Fruit fly (Drosophila melanogaster) whole organism, embryonic: ENCODE measurements around the gene CG10866.

Source experiments
- Adf1 ChIP-seq: fragments of 200-800 bp; sonication (Bioruptor generic); IDR thresholded peaks from 2 replicates; pipeline ENCODE4 v1.3.6; 2022; ENCODE audit warnings: missing biosample characterization, missing genetic modification characterization
- BtbVII ChIP-seq: fragments of 200-800 bp; sonication (Bioruptor generic); optimal IDR thresholded peaks from 3 replicates; lab custom pipeline; 2017; ENCODE audit warnings: missing biosample characterization, mild to moderate bottlenecking, missing genetic modification characterization
- C15 ChIP-seq: fragments of 200-800 bp; sonication (Bioruptor generic); IDR thresholded peaks from 3 replicates; pipeline ENCODE4 v1.3.6; 2022; ENCODE audit warnings: missing biosample characterization, missing genetic modification characterization
- CG10959 ChIP-seq: fragments of 200-800 bp; sonication (Bioruptor generic); IDR thresholded peaks from 2 replicates; pipeline ENCODE4 v1.3.6; 2022; ENCODE audit warnings: missing biosample characterization, missing genetic modification characterization
- CG11085 ChIP-seq: fragments of 200-800 bp; sonication (Bioruptor generic); IDR thresholded peaks from 2 replicates; pipeline ENCODE4 v1.3.6; 2022; ENCODE audit warnings: missing biosample characterization, missing genetic modification characterization
- CG1233 ChIP-seq: fragments of 200-800 bp; sonication (Bioruptor generic); optimal IDR thresholded peaks from 4 replicates; lab custom pipeline; 2018; ENCODE audit warnings: missing biosample characterization, mild to moderate bottlenecking, missing genetic modification characterization
- CG13775 ChIP-seq: fragments of 200-800 bp; sonication (Bioruptor generic); optimal IDR thresholded peaks from 3 replicates; lab custom pipeline; 2017; ENCODE audit warnings: missing biosample characterization, mild to moderate bottlenecking, missing genetic modification characterization
- CG14014 ChIP-seq: fragments of 200-800 bp; sonication (Bioruptor generic); IDR thresholded peaks from 2 replicates; pipeline ENCODE4 v1.3.6; 2022; ENCODE audit warnings: missing biosample characterization, missing genetic modification characterization
- CG15011 ChIP-seq: fragments of 200-800 bp; sonication (Bioruptor generic); optimal IDR thresholded peaks from 3 replicates; lab custom pipeline; 2018; ENCODE audit warnings: missing biosample characterization, mild to moderate bottlenecking, missing genetic modification characterization
- CG16863 ChIP-seq: fragments of 200-800 bp; sonication (Bioruptor generic); optimal IDR thresholded peaks from 3 replicates; lab custom pipeline; 2016; ENCODE audit warnings: missing biosample characterization, missing genetic modification characterization
- CG17328 ChIP-seq: fragments of 200-800 bp; sonication (Bioruptor generic); IDR thresholded peaks from 2 replicates; pipeline ENCODE4 v1.3.6; 2022; ENCODE audit warnings: missing biosample characterization, missing genetic modification characterization
- CG17568 ChIP-seq: fragments of 200-800 bp; sonication (Bioruptor generic); optimal IDR thresholded peaks from 2 replicates; lab custom pipeline; 2018; ENCODE audit warnings: missing biosample characterization, mild to moderate bottlenecking, missing genetic modification characterization, moderate library complexity
- CG18619 ChIP-seq: fragments of 200-800 bp; sonication (Bioruptor generic); optimal IDR thresholded peaks from 3 replicates; lab custom pipeline; 2017; ENCODE audit warnings: missing biosample characterization, mild to moderate bottlenecking, missing genetic modification characterization
- CG2678 ChIP-seq: fragments of 200-800 bp; sonication (Bioruptor generic); optimal IDR thresholded peaks from 3 replicates; lab custom pipeline; 2019; ENCODE audit warnings: missing biosample characterization, mild to moderate bottlenecking, missing genetic modification characterization, moderate library complexity
- CG31388 ChIP-seq: fragments of 200-800 bp; sonication (Bioruptor generic); optimal IDR thresholded peaks from 2 replicates; lab custom pipeline; 2016; ENCODE audit warnings: missing biosample characterization, missing genetic modification characterization
- CG3163 ChIP-seq: fragments of 200-800 bp; sonication (Bioruptor generic); optimal IDR thresholded peaks from 3 replicates; lab custom pipeline; 2016; ENCODE audit warnings: missing biosample characterization, missing genetic modification characterization
- CG3995 ChIP-seq: fragments of 200-800 bp; sonication (Bioruptor generic); optimal IDR thresholded peaks from 3 replicates; lab custom pipeline; 2016; ENCODE audit warnings: missing biosample characterization, missing genetic modification characterization
- CG4730 ChIP-seq: fragments of 200-800 bp; sonication (Bioruptor generic); IDR thresholded peaks from 2 replicates; pipeline ENCODE4 v1.3.6; 2022; ENCODE audit warnings: missing biosample characterization, missing genetic modification characterization
- CG7786 ChIP-seq: fragments of 200-800 bp; sonication (Bioruptor generic); optimal IDR thresholded peaks from 2 replicates; lab custom pipeline; 2016; ENCODE audit warnings: missing biosample characterization, missing genetic modification characterization
- CG8281 ChIP-seq: fragments of 200-800 bp; sonication (Bioruptor generic); optimal IDR thresholded peaks from 2 replicates; lab custom pipeline; 2018; ENCODE audit warnings: missing biosample characterization, mild to moderate bottlenecking, missing genetic modification characterization, moderate library complexity
- CG8290 ChIP-seq, 3 experiments: fragments of 200-800 bp; sonication (Bioruptor generic); optimal IDR thresholded peaks; 2 replicates each; lab custom pipeline; 2016 to 2019; ENCODE audit warnings: missing biosample characterization in 3 of 3, missing genetic modification characterization in 3 of 3, mild to moderate bottlenecking in 2 of 3, moderate library complexity in 1 of 3
- CG9215 ChIP-seq: fragments of 200-800 bp; sonication (Bioruptor generic); IDR thresholded peaks from 2 replicates; pipeline ENCODE4 v1.3.6; 2022; ENCODE audit warnings: missing biosample characterization, missing genetic modification characterization
- CG9609 ChIP-seq: fragments of 200-800 bp; sonication (Bioruptor generic); optimal IDR thresholded peaks from 3 replicates; lab custom pipeline; 2016; ENCODE audit warnings: missing biosample characterization, missing genetic modification characterization
- E2f1 ChIP-seq: fragments of 200-800 bp; sonication (Bioruptor generic); IDR thresholded peaks from 2 replicates; pipeline ENCODE4 v1.3.6; 2022; ENCODE audit warnings: missing biosample characterization, missing genetic modification characterization
- Hr39 ChIP-seq: fragments of >200 bp; optimal IDR thresholded peaks from 2 replicates; lab custom pipeline; 2017
- Hsf ChIP-seq: fragments of 200-800 bp; sonication (Bioruptor generic); optimal IDR thresholded peaks from 3 replicates; lab custom pipeline; 2016; ENCODE audit warnings: missing biosample characterization, missing genetic modification characterization
- Lhr ChIP-seq: fragments of 200-800 bp; sonication (Bioruptor generic); optimal IDR thresholded peaks from 3 replicates; lab custom pipeline; 2017; ENCODE audit warnings: mild to moderate bottlenecking, missing biosample characterization, missing genetic modification reagents, missing genetic modification characterization
- MESR4 ChIP-seq: fragments of 200-800 bp; sonication (Bioruptor generic); optimal IDR thresholded peaks from 2 replicates; lab custom pipeline; 2018; ENCODE audit warnings: missing biosample characterization, mild to moderate bottlenecking, missing genetic modification characterization, moderate library complexity
- MTF-1 ChIP-seq: fragments of 200-800 bp; sonication (Bioruptor generic); optimal IDR thresholded peaks from 2 replicates; lab custom pipeline; 2018; ENCODE audit warnings: missing biosample characterization, mild to moderate bottlenecking, missing genetic modification characterization, borderline replicate concordance
- Oli ChIP-seq: fragments of 200-800 bp; sonication (Bioruptor generic); optimal IDR thresholded peaks from 2 replicates; lab custom pipeline; 2018; ENCODE audit warnings: missing biosample characterization, mild to moderate bottlenecking, missing genetic modification characterization, moderate library complexity
- Ssrp ChIP-seq: fragments of 200-800 bp; sonication (Bioruptor generic); optimal IDR thresholded peaks from 2 replicates; lab custom pipeline; 2018; ENCODE audit warnings: missing biosample characterization, mild to moderate bottlenecking, missing genetic modification characterization, moderate library complexity
- bcd ChIP-seq: fragments of 200-800 bp; sonication (Bioruptor generic); optimal IDR thresholded peaks from 2 replicates; lab custom pipeline; 2017; ENCODE audit warnings: missing biosample characterization, mild to moderate bottlenecking, missing genetic modification characterization
- cad ChIP-seq: fragments of >200 bp; optimal IDR thresholded peaks from 2 replicates; lab custom pipeline; 2017; ENCODE audit warnings: missing biosample characterization, missing genetic modification characterization
- corto ChIP-seq: fragments of 200-800 bp; sonication (Bioruptor generic); optimal IDR thresholded peaks from 2 replicates; lab custom pipeline; 2016; ENCODE audit warnings: missing biosample characterization, mild to moderate bottlenecking, missing genetic modification characterization, moderate library complexity
- crp ChIP-seq, 2 experiments: fragments of 200-800 bp; sonication (Bioruptor generic); optimal IDR thresholded peaks; 2 replicates in 1 of 2; 3 replicates in 1 of 2; lab custom pipeline; 2017; ENCODE audit warnings: missing biosample characterization in 2 of 2, missing genetic modification characterization in 2 of 2, mild to moderate bottlenecking in 1 of 2, moderate library complexity in 1 of 2
- exex ChIP-seq: fragments of 200-800 bp; sonication (Bioruptor generic); optimal IDR thresholded peaks from 4 replicates; lab custom pipeline; 2018; ENCODE audit warnings: missing biosample characterization, mild to moderate bottlenecking, missing genetic modification characterization, moderate library complexity
- gsb ChIP-seq: fragments of 200-800 bp; sonication (Bioruptor generic); IDR thresholded peaks from 2 replicates; pipeline ENCODE4 v1.3.6; 2022; ENCODE audit warnings: missing biosample characterization, missing genetic modification characterization
- h ChIP-seq: fragments of >200 bp; optimal IDR thresholded peaks from 2 replicates; lab custom pipeline; 2017
- insv ChIP-seq, 2 experiments: fragments of 200-800 bp; sonication (Bioruptor generic); optimal IDR thresholded peaks; 3 replicates each; lab custom pipeline; 2016 to 2018; ENCODE audit warnings: missing biosample characterization in 2 of 2, missing genetic modification characterization in 2 of 2
- kah ChIP-seq: fragments of 200-800 bp; sonication (Bioruptor generic); optimal IDR thresholded peaks from 2 replicates; lab custom pipeline; 2018; ENCODE audit warnings: missing biosample characterization, mild to moderate bottlenecking, missing genetic modification characterization
- mld ChIP-seq: fragments of 200-800 bp; sonication (Bioruptor generic); IDR thresholded peaks from 3 replicates; pipeline ENCODE4 v1.3.6; 2022; ENCODE audit warnings: missing biosample characterization, missing genetic modification characterization; ENCODE audit not compliant: partially characterized antibody
- pnt ChIP-seq: fragments of 200-800 bp; sonication (Bioruptor generic); optimal IDR thresholded peaks from 3 replicates; lab custom pipeline; 2016; ENCODE audit warnings: missing biosample characterization, missing genetic modification characterization
- sima ChIP-seq: fragments of 200-800 bp; sonication (Bioruptor generic); optimal IDR thresholded peaks from 2 replicates; lab custom pipeline; 2016; ENCODE audit warnings: missing biosample characterization, missing genetic modification characterization
- sisA ChIP-seq: fragments of 200-800 bp; sonication (Bioruptor generic); IDR thresholded peaks from 2 replicates; pipeline ENCODE4 v1.3.6; 2022; ENCODE audit warnings: missing biosample characterization, missing genetic modification characterization
- sqz ChIP-seq: fragments of 200-800 bp; sonication (Bioruptor generic); optimal IDR thresholded peaks from 3 replicates; lab custom pipeline; 2018; ENCODE audit warnings: missing biosample characterization, mild to moderate bottlenecking, missing genetic modification characterization
- stwl ChIP-seq: fragments of 200-800 bp; sonication (Bioruptor generic); optimal IDR thresholded peaks from 3 replicates; lab custom pipeline; 2018; ENCODE audit warnings: missing biosample characterization, mild to moderate bottlenecking, missing genetic modification characterization, moderate library complexity
- tna ChIP-seq: fragments of 200-800 bp; sonication (Bioruptor generic); IDR thresholded peaks from 2 replicates; pipeline ENCODE4 v1.3.6; 2022; ENCODE audit warnings: missing biosample characterization, missing genetic modification characterization; ENCODE audit not compliant: partially characterized antibody
- trh ChIP-seq: fragments of 200-800 bp; sonication (Bioruptor generic); optimal IDR thresholded peaks from 2 replicates; lab custom pipeline; 2016; ENCODE audit warnings: missing biosample characterization, missing genetic modification characterization
- unc-4 ChIP-seq: fragments of 200-800 bp; sonication (Bioruptor generic); IDR thresholded peaks from 2 replicates; pipeline ENCODE4 v1.3.6; 2022; ENCODE audit warnings: missing biosample characterization, missing genetic modification characterization; ENCODE audit not compliant: partially characterized antibody
- wdn ChIP-seq: fragments of 200-800 bp; sonication (Bioruptor generic); IDR thresholded peaks from 2 replicates; pipeline ENCODE4 v1.3.6; 2022; ENCODE audit warnings: missing biosample characterization, missing genetic modification characterization

CG10866 gene

dm6 chr3L:3902491-3903198 is 35.1 kb downstream of the CG10866 start, which contains the start of gene Ubi-p63E (continued):
- TF ChIP-seq unc-4 (GFP tag; lab: Robert Waterston, UW) (no peak), CG3163 (GFP tag; lab: Kevin White, UChicago) (peak; percentile 40), sima (GFP tag; lab: Kevin White, UChicago) (no peak), Lhr (peak; percentile 11), Oli (peak; percentile 55), CG11085 (GFP tag; lab: Robert Waterston, UW) (no peak), CG15011 (peak; percentile 27), corto (no peak), E2f1 (no peak), insv (GFP tag; optimal IDR thresholded peaks at IDR 0.05; lab: Kevin White, UChicago) (peak in 1 of 2 experiments; percentile 35), CG18619 (GFP tag; lab: Kevin White, UChicago) (peak; percentile 50), CG8281 (tag; lab: Kevin White, UChicago) (peak; percentile 26), BtbVII (GFP tag; lab: Kevin White, UChicago) (peak; percentile 33), pnt (GFP tag; lab: Kevin White, UChicago) (peak; percentile 61), mld (no peak), Adf1 (GFP tag; lab: Robert Waterston, UW) (no peak), cad (GFP tag; lab: Kevin White, UChicago) (no peak), CG31388 (GFP tag; lab: Kevin White, UChicago) (no peak), stwl (tag; lab: Kevin White, UChicago) (peak; percentile 22), CG8290 (GFP tag; optimal IDR thresholded peaks at IDR 0.05; lab: Kevin White, UChicago) (peak; percentile 36), CG8290 (tag; optimal IDR thresholded peaks at IDR 0.05; lab: Kevin White, UChicago) (peak in 1 of 2 experiments; percentile 76), CG16863 (GFP tag; lab: Kevin White, UChicago) (peak; percentile 26), Ssrp (tag; lab: Kevin White, UChicago) (peak; percentile 28), h (lab: Kevin White, UChicago) (no peak), CG1233 (peak; percentile 27), CG9215 (no peak), Hsf (GFP tag; lab: Kevin White, UChicago) (peak; percentile 73), gsb (GFP tag; lab: Robert Waterston, UW) (no peak), CG7786 (GFP tag; lab: Kevin White, UChicago) (peak; percentile 58), tna (GFP tag; lab: Robert Waterston, UW) (no peak), exex (tag; lab: Kevin White, UChicago) (peak; percentile 90), C15 (no peak), CG2678 (tag; lab: Kevin White, UChicago) (peak; percentile 70), CG3995 (no peak), CG14014 (GFP tag; lab: Robert Waterston, UW) (no peak), wdn (GFP tag; lab: Robert Waterston, UW) (no peak), MESR4 (peak; percentile 70), sqz (GFP tag; lab: Kevin White, UChicago) (peak; percentile 74), CG17568 (GFP tag; lab: Kevin White, UChicago) (no peak), crp (GFP tag; optimal IDR thresholded peaks at IDR 0.05; lab: Kevin White, UChicago) (peak in 1 of 2 experiments; percentile 5), kah (no peak), CG17328 (GFP tag; lab: Robert Waterston, UW) (no peak), trh (GFP tag; lab: Kevin White, UChicago) (no peak), Hr39 (no peak), CG9609 (peak; percentile 65), MTF-1 (GFP tag; lab: Kevin White, UChicago) (peak; percentile 70), CG4730 (GFP tag; lab: Robert Waterston, UW) (no peak), CG10959 (GFP tag; lab: Robert Waterston, UW) (no peak), bcd (peak; percentile 62), sisA (GFP tag; lab: Robert Waterston, UW) (no peak), CG13775 (GFP tag; lab: Kevin White, UChicago) (peak; percentile 71)
